Fruit fly (Drosophila melanogaster) S2 (cell line): ENCODE measurements around the gene Cyt-c-d.

ENCODE experiments used
- CG8478 ChIP-seq: fragments of >200 bp; optimal IDR thresholded peaks from 2 replicates; lab custom pipeline; 2018
- CTCF ChIP-seq, 2 experiments: fragments of >200 bp; optimal IDR thresholded peaks; 2 replicates each; lab custom pipeline; 2018

dm6 chr2L:16715133-16715833 lies 408 bp upstream of the Cyt-c-d start:
- no peak for TF ChIP-seq CG8478
- no peak for TF ChIP-seq CTCF (optimal IDR thresholded peaks at IDR 0.05; lab: Kevin White, UChicago)
